Fruit fly (Drosophila melanogaster) whole organism, embryonic: ENCODE data around the gene Rab3GAP1.
A peak's percentile ranks its signal among the peaks of the same experiment; 100 is the strongest.

ENCODE experiments used
- Adf1 ChIP-seq: fragments of 200-800 bp; sonication (Bioruptor generic); IDR thresholded peaks from 2 replicates; pipeline ENCODE4 v1.3.6; 2022; ENCODE audit warnings: missing biosample characterization, missing genetic modification characterization
- Aef1 ChIP-seq: fragments of 200-800 bp; sonication (Bioruptor generic); IDR thresholded peaks from 3 replicates; pipeline ENCODE4 v1.3.6; 2022; ENCODE audit warnings: missing biosample characterization, missing genetic modification characterization
- Atf6 ChIP-seq: fragments of 200-800 bp; sonication (Bioruptor generic); IDR thresholded peaks from 2 replicates; pipeline ENCODE4 v1.3.6; 2022; ENCODE audit warnings: missing biosample characterization, missing genetic modification characterization
- Bdp1 ChIP-seq: fragments of 200-800 bp; sonication (Bioruptor generic); optimal IDR thresholded peaks from 3 replicates; lab custom pipeline; 2016; ENCODE audit warnings: missing biosample characterization, missing genetic modification characterization
- Bgb ChIP-seq: fragments of 200-800 bp; sonication (Bioruptor generic); IDR thresholded peaks from 2 replicates; pipeline ENCODE4 v1.3.6; 2022; ENCODE audit warnings: missing biosample characterization, missing genetic modification characterization; ENCODE audit not compliant: partially characterized antibody
- CG10366 ChIP-seq: fragments of 200-800 bp; sonication (Bioruptor generic); IDR thresholded peaks from 2 replicates; pipeline ENCODE4 v1.3.6; 2022; ENCODE audit warnings: missing biosample characterization, missing genetic modification characterization
- CG15269 ChIP-seq: fragments of 200-800 bp; sonication (Bioruptor generic); optimal IDR thresholded peaks from 2 replicates; lab custom pipeline; 2018; ENCODE audit warnings: missing biosample characterization, mild to moderate bottlenecking, missing genetic modification characterization, moderate library complexity
- CG17186 ChIP-seq: fragments of 200-800 bp; sonication (Bioruptor generic); optimal IDR thresholded peaks from 3 replicates; lab custom pipeline; 2017; ENCODE audit warnings: missing biosample characterization, missing genetic modification reagents, missing genetic modification characterization
- CG18764 ChIP-seq: fragments of 200-800 bp; sonication (Bioruptor generic); optimal IDR thresholded peaks from 3 replicates; lab custom pipeline; 2016; ENCODE audit warnings: missing biosample characterization, missing genetic modification characterization
- CG3281 ChIP-seq: fragments of 200-800 bp; sonication (Bioruptor generic); optimal IDR thresholded peaks from 3 replicates; lab custom pipeline; 2017; ENCODE audit warnings: missing biosample characterization, mild to moderate bottlenecking, missing genetic modification characterization
- CG33213 ChIP-seq: fragments of 200-800 bp; sonication (Bioruptor generic); optimal IDR thresholded peaks from 3 replicates; lab custom pipeline; 2016; ENCODE audit warnings: missing biosample characterization, missing genetic modification characterization
- CG4707 ChIP-seq: fragments of 200-800 bp; sonication (Bioruptor generic); optimal IDR thresholded peaks from 2 replicates; lab custom pipeline; 2018; ENCODE audit warnings: missing biosample characterization, mild to moderate bottlenecking, missing genetic modification characterization, moderate library complexity
- CG6254 ChIP-seq: fragments of 200-800 bp; sonication (Bioruptor generic); optimal IDR thresholded peaks from 3 replicates; lab custom pipeline; 2017; ENCODE audit warnings: mild to moderate bottlenecking, missing biosample characterization, missing genetic modification reagents, missing genetic modification characterization
- CG6813 ChIP-seq: fragments of 200-800 bp; sonication (Bioruptor generic); optimal IDR thresholded peaks from 2 replicates; lab custom pipeline; 2017; ENCODE audit warnings: missing biosample characterization, missing genetic modification characterization, mild to moderate bottlenecking, moderate library complexity, missing genetic modification reagents
- CG7745 ChIP-seq: fragments of 200-800 bp; sonication (Bioruptor generic); optimal IDR thresholded peaks from 2 replicates; lab custom pipeline; 2018; ENCODE audit warnings: missing biosample characterization, mild to moderate bottlenecking, missing genetic modification characterization, moderate library complexity
- CG8281 ChIP-seq: fragments of 200-800 bp; sonication (Bioruptor generic); optimal IDR thresholded peaks from 2 replicates; lab custom pipeline; 2018; ENCODE audit warnings: missing biosample characterization, mild to moderate bottlenecking, missing genetic modification characterization, moderate library complexity
- CG8388 ChIP-seq: fragments of 200-800 bp; sonication (Bioruptor generic); optimal IDR thresholded peaks from 2 replicates; lab custom pipeline; 2019; ENCODE audit warnings: missing biosample characterization, mild to moderate bottlenecking, missing genetic modification characterization, moderate library complexity
- CG8478 ChIP-seq: fragments of >200 bp; optimal IDR thresholded peaks from 2 replicates; lab custom pipeline; 2018
- Dip3 ChIP-seq: fragments of 200-800 bp; sonication (Bioruptor generic); optimal IDR thresholded peaks from 3 replicates; lab custom pipeline; 2016; ENCODE audit warnings: missing biosample characterization, missing genetic modification characterization
- Gug ChIP-seq: fragments of 200-800 bp; sonication (Bioruptor generic); IDR thresholded peaks from 4 replicates; pipeline ENCODE4 v1.3.6; 2022; ENCODE audit warnings: missing biosample characterization, missing genetic modification characterization
- HLHmδ ChIP-seq: fragments of 200-800 bp; sonication (Bioruptor generic); optimal IDR thresholded peaks from 2 replicates; lab custom pipeline; 2018; ENCODE audit warnings: missing biosample characterization, mild to moderate bottlenecking, missing genetic modification characterization, moderate library complexity
- NfI ChIP-seq: fragments of 200-800 bp; sonication (Bioruptor generic); optimal IDR thresholded peaks from 3 replicates; lab custom pipeline; 2018; ENCODE audit warnings: missing biosample characterization, mild to moderate bottlenecking, missing genetic modification characterization, moderate library complexity
- Usf ChIP-seq: fragments of 200-800 bp; sonication (Bioruptor generic); optimal IDR thresholded peaks from 2 replicates; lab custom pipeline; 2017; ENCODE audit warnings: missing genotype, missing biosample characterization, missing genetic modification characterization
- crp ChIP-seq, 2 experiments: fragments of 200-800 bp; sonication (Bioruptor generic); optimal IDR thresholded peaks; 2 replicates in 1 of 2; 3 replicates in 1 of 2; lab custom pipeline; 2017; ENCODE audit warnings: missing biosample characterization in 2 of 2, missing genetic modification characterization in 2 of 2, mild to moderate bottlenecking in 1 of 2, moderate library complexity in 1 of 2
- eve ChIP-seq, 2 experiments: fragments of >200 bp; optimal IDR thresholded peaks; 2 replicates each; lab custom pipeline; 2017; ENCODE audit warnings: missing biosample characterization in 2 of 2, missing genetic modification characterization in 2 of 2
- exex ChIP-seq: fragments of 200-800 bp; sonication (Bioruptor generic); optimal IDR thresholded peaks from 4 replicates; lab custom pipeline; 2018; ENCODE audit warnings: missing biosample characterization, mild to moderate bottlenecking, missing genetic modification characterization, moderate library complexity
- fu2 ChIP-seq: fragments of 200-800 bp; sonication (Bioruptor generic); optimal IDR thresholded peaks from 2 replicates; lab custom pipeline; 2016; ENCODE audit warnings: missing biosample characterization, missing genetic modification characterization
- grau ChIP-seq: fragments of 200-800 bp; optimal IDR thresholded peaks from 3 replicates; lab custom pipeline; 2019; ENCODE audit warnings: missing biosample characterization, mild to moderate bottlenecking, missing genetic modification characterization, moderate library complexity
- hb ChIP-seq: fragments of 200-800 bp; sonication (Bioruptor generic); IDR thresholded peaks from 3 replicates; pipeline ENCODE4 v1.3.6; 2022; ENCODE audit warnings: missing biosample characterization, missing genetic modification characterization; ENCODE audit not compliant: partially characterized antibody
- hbn ChIP-seq: fragments of 200-800 bp; sonication (Bioruptor generic); IDR thresholded peaks from 2 replicates; pipeline ENCODE4 v1.3.6; 2022; ENCODE audit warnings: missing biosample characterization, missing genetic modification characterization; ENCODE audit not compliant: partially characterized antibody
- klu ChIP-seq: fragments of 200-800 bp; sonication (Bioruptor generic); IDR thresholded peaks from 2 replicates; pipeline ENCODE4 v1.3.6; 2022; ENCODE audit warnings: missing biosample characterization, missing genetic modification characterization
- lab ChIP-seq: fragments of 200-800 bp; sonication (Bioruptor generic); optimal IDR thresholded peaks from 3 replicates; lab custom pipeline; 2017; ENCODE audit warnings: missing biosample characterization, missing genetic modification characterization, mild to moderate bottlenecking, moderate library complexity, missing genetic modification reagents
- mam ChIP-seq: fragments of 200-800 bp; sonication (Bioruptor generic); optimal IDR thresholded peaks from 3 replicates; lab custom pipeline; 2016; ENCODE audit warnings: missing biosample characterization, missing genetic modification characterization
- mld ChIP-seq: fragments of 200-800 bp; sonication (Bioruptor generic); IDR thresholded peaks from 3 replicates; pipeline ENCODE4 v1.3.6; 2022; ENCODE audit warnings: missing biosample characterization, missing genetic modification characterization; ENCODE audit not compliant: partially characterized antibody
- nau ChIP-seq: fragments of 200-800 bp; sonication (Bioruptor generic); optimal IDR thresholded peaks from 3 replicates; lab custom pipeline; 2017; ENCODE audit warnings: missing biosample characterization, mild to moderate bottlenecking, missing genetic modification characterization, missing genetic modification reagents
- otp ChIP-seq: fragments of 200-800 bp; sonication (Bioruptor generic); IDR thresholded peaks from 3 replicates; pipeline ENCODE4, ENCODE4 v1.3.6; 2022; ENCODE audit warnings: missing biosample characterization, missing genetic modification characterization
- pho ChIP-seq: fragments of 200-800 bp; sonication (Bioruptor generic); optimal IDR thresholded peaks from 2 replicates; lab custom pipeline; 2016; ENCODE audit warnings: missing biosample characterization, missing genetic modification characterization
- pnt ChIP-seq: fragments of 200-800 bp; sonication (Bioruptor generic); optimal IDR thresholded peaks from 3 replicates; lab custom pipeline; 2016; ENCODE audit warnings: missing biosample characterization, missing genetic modification characterization
- pros ChIP-seq: fragments of 200-800 bp; sonication (Bioruptor generic); optimal IDR thresholded peaks from 3 replicates; lab custom pipeline; 2019; ENCODE audit warnings: missing biosample characterization, mild to moderate bottlenecking, missing genetic modification characterization, moderate library complexity
- sc ChIP-seq, 3 experiments: fragments of >200 bp in 2 of 3; fragments of 200-800 bp in 1 of 3; sonication (Bioruptor generic) in 1 of 3; optimal IDR thresholded peaks; 2 replicates in 2 of 3; 3 replicates in 1 of 3; lab custom pipeline; 2017; ENCODE audit warnings: mild to moderate bottlenecking in 1 of 3, missing biosample characterization in 1 of 3, missing genetic modification characterization in 1 of 3, missing genetic modification reagents in 1 of 3
- schlank ChIP-seq: fragments of 200-800 bp; sonication (Bioruptor generic); optimal IDR thresholded peaks from 2 replicates; lab custom pipeline; 2018; ENCODE audit warnings: missing biosample characterization, mild to moderate bottlenecking, missing genetic modification characterization
- sna ChIP-seq: fragments of 200-800 bp; sonication (Bioruptor generic); IDR thresholded peaks from 2 replicates; pipeline ENCODE4 v1.3.6; 2022; ENCODE audit warnings: missing biosample characterization, missing genetic modification characterization; ENCODE audit not compliant: partially characterized antibody
- tin ChIP-seq: fragments of 200-800 bp; sonication (Bioruptor generic); optimal IDR thresholded peaks from 3 replicates; lab custom pipeline; 2016; ENCODE audit warnings: missing biosample characterization, missing genetic modification characterization
- trem ChIP-seq: fragments of 200-800 bp; optimal IDR thresholded peaks from 3 replicates; lab custom pipeline; 2019; ENCODE audit warnings: missing biosample characterization, mild to moderate bottlenecking, missing genetic modification characterization, moderate library complexity
- tup ChIP-seq: fragments of 200-800 bp; sonication (Bioruptor generic); optimal IDR thresholded peaks from 2 replicates; lab custom pipeline; 2016; ENCODE audit warnings: missing biosample characterization, mild to moderate bottlenecking, missing genetic modification characterization, moderate library complexity
- unpg ChIP-seq: fragments of 200-800 bp; sonication (Bioruptor generic); optimal IDR thresholded peaks from 3 replicates; lab custom pipeline; 2018; ENCODE audit warnings: missing biosample characterization, mild to moderate bottlenecking, missing genetic modification characterization, moderate library complexity
- z ChIP-seq: fragments of 200-800 bp; sonication (Bioruptor generic); IDR thresholded peaks from 3 replicates; pipeline ENCODE4 v1.3.6; 2022; ENCODE audit warnings: missing biosample characterization, missing genetic modification characterization

Rab3GAP1 gene

DNA sequence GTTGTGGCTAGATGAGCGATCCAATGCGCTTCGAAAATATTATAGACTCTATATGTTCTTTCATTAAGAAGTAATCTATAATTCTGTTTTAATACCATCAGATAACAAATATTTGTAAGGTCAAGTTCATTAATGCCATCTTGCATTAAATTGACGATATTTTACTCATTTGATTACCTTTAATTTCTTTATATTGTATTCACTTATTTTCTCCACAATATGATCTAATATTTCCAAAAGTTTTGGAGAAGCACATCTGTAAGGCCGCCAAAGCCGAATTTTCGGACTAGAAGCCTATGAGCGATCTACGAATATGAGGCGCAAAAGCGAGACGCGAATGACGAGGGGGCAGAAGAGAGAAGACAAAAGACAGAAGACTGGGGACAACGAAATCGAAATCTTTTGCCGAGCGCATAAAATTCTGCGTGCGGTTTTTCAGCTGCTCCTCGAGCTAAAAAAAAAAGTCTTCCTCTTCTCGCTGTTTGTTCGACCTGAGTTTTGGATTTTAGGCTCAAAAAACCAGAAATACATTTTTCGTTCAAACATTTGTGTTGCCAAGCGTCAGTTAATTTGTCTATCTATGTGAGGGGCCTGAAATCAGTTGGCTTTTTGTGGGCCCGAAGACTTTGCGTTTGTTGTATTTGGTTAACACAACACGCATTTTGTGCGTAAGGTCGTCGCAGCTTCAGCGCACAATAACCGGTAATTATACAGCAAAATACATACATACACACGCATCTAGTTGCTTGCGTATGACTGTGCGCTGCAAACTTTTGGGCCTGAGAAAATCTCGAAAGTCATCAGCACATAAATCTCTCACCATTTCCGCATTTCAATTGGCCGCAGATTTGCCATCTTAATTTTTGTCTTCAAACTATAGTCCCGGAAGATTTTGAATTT, 27.9 kb upstream of the Rab3GAP1 start (continued):
- TF ChIP-seq klu (GFP tag; lab: Robert Waterston, UW): peak; percentile 99
- peak; percentile 97 for TF ChIP-seq CG33213 (GFP tag; lab: Kevin White, UChicago)
- TF ChIP-seq schlank (tag; lab: Kevin White, UChicago): peak; percentile 95
- TF ChIP-seq Bgb (GFP tag; lab: Robert Waterston, UW): no peak
- peak; percentile 98 for TF ChIP-seq CG10366 (GFP tag; lab: Robert Waterston, UW)
- no peak for TF ChIP-seq CG8478 (lab: Kevin White, UChicago)
- peak; percentile 98 for TF ChIP-seq unpg (GFP tag; lab: Kevin White, UChicago)
- peak; percentile 99 for TF ChIP-seq CG3281
- peak; percentile 99 for TF ChIP-seq Aef1 (GFP tag; lab: Robert Waterston, UW)
- TF ChIP-seq Atf6 (GFP tag; lab: Robert Waterston, UW): peak; percentile 99
- TF ChIP-seq mld: no peak
- peak; percentile 85 for TF ChIP-seq Adf1 (GFP tag; lab: Robert Waterston, UW)
- peak; percentile 99 for TF ChIP-seq lab (GFP tag; lab: Kevin White, UChicago)
- TF ChIP-seq mam: peak; percentile 99
- TF ChIP-seq CG8281 (tag; lab: Kevin White, UChicago): peak; percentile 93
- peak; percentile 86 for TF ChIP-seq trem
- peak; percentile 99 for TF ChIP-seq grau (tag; lab: Kevin White, UChicago)
- TF ChIP-seq CG17186: peak; percentile 86
- TF ChIP-seq CG15269: peak; percentile 100
- peak in 1 of 2 experiments; percentile 98 for TF ChIP-seq eve (GFP tag; optimal IDR thresholded peaks at IDR 0.05; lab: Kevin White, UChicago)
- TF ChIP-seq Gug (GFP tag; lab: Robert Waterston, UW): peak; percentile 98; the same call in 3 of the 4 replicates
- TF ChIP-seq pros: no peak
- TF ChIP-seq CG6813 (GFP tag; lab: Kevin White, UChicago): peak; percentile 93
- peak; percentile 98 for TF ChIP-seq NfI
- no peak for TF ChIP-seq sna (GFP tag; lab: Robert Waterston, UW)
- peak; percentile 87 for TF ChIP-seq exex (tag; lab: Kevin White, UChicago)
- TF ChIP-seq Usf: peak; percentile 99
- peak; percentile 98 for TF ChIP-seq tin (GFP tag; lab: Kevin White, UChicago)
- TF ChIP-seq CG4707 (GFP tag; lab: Kevin White, UChicago): peak; percentile 79
- TF ChIP-seq nau (GFP tag; lab: Kevin White, UChicago): peak; percentile 98
- TF ChIP-seq Dip3: peak; percentile 97
- TF ChIP-seq pnt (GFP tag; lab: Kevin White, UChicago): peak; percentile 98
- no peak for TF ChIP-seq z (GFP tag; lab: Robert Waterston, UW)
- peak; percentile 99 for TF ChIP-seq pho (GFP tag; lab: Kevin White, UChicago)
- TF ChIP-seq tup (GFP tag; lab: Kevin White, UChicago): peak; percentile 89
- TF ChIP-seq sc (optimal IDR thresholded peaks at IDR 0.05; lab: Kevin White, UChicago): no peak
- peak; percentile 95 for TF ChIP-seq sc (GFP tag; optimal IDR thresholded peaks at IDR 0.05; lab: Kevin White, UChicago)
- peak; percentile 96 for TF ChIP-seq CG8388
- TF ChIP-seq otp: peak; percentile 85; the same call in 2 of the 3 replicates
- no peak for TF ChIP-seq HLHmδ (GFP tag; lab: Kevin White, UChicago)
- TF ChIP-seq CG18764 (GFP tag; lab: Kevin White, UChicago): peak; percentile 96
- TF ChIP-seq crp (GFP tag; optimal IDR thresholded peaks at IDR 0.05; lab: Kevin White, UChicago): peak in 1 of 2 experiments; percentile 78
- no peak for TF ChIP-seq hb (GFP tag; lab: Robert Waterston, UW)
- no peak for TF ChIP-seq CG7745 (tag; lab: Kevin White, UChicago)
- TF ChIP-seq CG6254 (GFP tag; lab: Kevin White, UChicago): peak; percentile 89
- peak; percentile 91 for TF ChIP-seq Bdp1
- TF ChIP-seq fu2 (GFP tag; lab: Kevin White, UChicago): peak; percentile 96
- no peak for TF ChIP-seq hbn (GFP tag; lab: Robert Waterston, UW)
